Fruit fly (Drosophila melanogaster): ENCODE results near the gene ctp.

Gene ctp

dm6 chrX:4657896-4658295 lies 29.7 kb upstream of the ctp start:
- TF ChIP-seq ems (GFP tag; optimal IDR thresholded peaks at IDR 0.05) (no peak), gem (tag; optimal IDR thresholded peaks at IDR 0.05) (no peak), Med (GFP tag) (no peak), Blimp-1 (GFP tag; optimal IDR thresholded peaks at IDR 0.05) (no peak)

- TF ChIP-seq Aef1 (GFP tag; IDR thresholded peaks at IDR 0.05) (no peak), CG17186 (GFP tag; optimal IDR thresholded peaks at IDR 0.05) (no peak), schlank (tag; optimal IDR thresholded peaks at IDR 0.05) (no peak), psq (GFP tag; optimal IDR thresholded peaks at IDR 0.05) (no peak), caup (GFP tag; optimal IDR thresholded peaks at IDR 0.05; ENCODE audit: severe bottlenecking) (no peak), CG6654 (GFP tag; optimal IDR thresholded peaks at IDR 0.05) (no peak), ind (GFP tag; optimal IDR thresholded peaks at IDR 0.05) (no peak), CG7987 (GFP tag; optimal IDR thresholded peaks at IDR 0.05) (no peak), CG12744 (GFP tag; optimal IDR thresholded peaks at IDR 0.05) (no peak), Sox102F (GFP tag; optimal IDR thresholded peaks at IDR 0.05) (no peak), CG7963 (GFP tag; IDR thresholded peaks at IDR 0.05; ENCODE audit: partially characterized antibody) (no peak), CG2199 (GFP tag; IDR thresholded peaks at IDR 0.05) (no peak), slou (GFP tag; optimal IDR thresholded peaks at IDR 0.05) (no peak), CG1529 (GFP tag; optimal IDR thresholded peaks at IDR 0.05) (no peak)
Observed at dm6 chrX:4660642-4661252, 26.9 kb upstream of the ctp start.

dm6 chrX:4664107-4664506 lies 23.5 kb upstream of the ctp start:
- TF ChIP-seq sqz (GFP tag; optimal IDR thresholded peaks at IDR 0.05): peak; percentile 47
- TF ChIP-seq nom (GFP tag; optimal IDR thresholded peaks at IDR 0.05): peak; percentile 69
- TF ChIP-seq fd96Cb (tag; optimal IDR thresholded peaks at IDR 0.05): no peak

DNA sequence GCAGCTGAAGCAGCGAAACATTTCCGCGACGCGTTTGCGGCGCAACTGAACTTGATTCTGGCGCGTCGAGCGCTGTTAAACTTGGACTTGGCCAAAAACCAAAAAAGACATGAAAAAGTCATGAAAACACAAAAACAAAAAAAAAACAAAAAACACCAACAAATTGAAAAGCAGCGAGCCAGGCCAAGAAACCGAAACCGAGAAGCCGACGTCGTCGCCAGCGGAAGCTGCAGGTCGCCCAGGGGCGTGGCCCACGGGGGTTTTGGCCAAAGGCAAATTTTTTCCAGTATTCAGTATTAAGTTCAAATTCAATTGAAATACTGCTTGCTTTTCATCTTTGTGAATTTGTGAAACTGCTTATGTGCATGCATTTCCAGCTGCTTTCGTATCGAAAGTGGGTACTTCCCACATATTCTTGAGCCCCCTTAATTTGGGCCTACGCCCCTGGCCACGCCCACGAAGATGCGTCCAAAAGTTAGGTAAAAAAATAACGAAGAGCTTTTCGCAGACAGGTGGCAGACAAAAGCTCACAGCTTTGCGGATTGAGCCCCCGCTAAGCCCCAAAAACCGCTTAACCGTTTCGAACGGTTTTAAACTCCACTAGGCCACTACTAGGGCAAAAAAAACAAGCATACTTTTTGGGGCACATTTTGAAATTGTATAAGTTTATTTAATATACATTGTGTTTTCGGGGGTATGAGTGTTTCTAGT lies 20.8 kb upstream of the ctp start, which contains the start of gene CG3009:
Gene CG3009 (minus strand): TSS at position 51 of the 711 bp plus-strand sequence.
- peak; percentile 95 for TF ChIP-seq CG2889 (GFP tag; IDR thresholded peaks at IDR 0.05)
- peak; percentile 98 for TF ChIP-seq Xbp1 (GFP tag; optimal IDR thresholded peaks at IDR 0.05)
- peak; percentile 97 for TF ChIP-seq tgo (GFP tag; IDR thresholded peaks at IDR 0.05)
- peak; percentile 92 for TF ChIP-seq CG6254 (GFP tag; optimal IDR thresholded peaks at IDR 0.05)
- TF ChIP-seq CG12942 (GFP tag; optimal IDR thresholded peaks at IDR 0.05): peak; percentile 96
- peak; percentile 88 for TF ChIP-seq corto (GFP tag; optimal IDR thresholded peaks at IDR 0.05)
- peak; percentile 95 for TF ChIP-seq CG4730 (GFP tag; IDR thresholded peaks at IDR 0.05)
- TF ChIP-seq nerfin-1 (tag; optimal IDR thresholded peaks at IDR 0.05): peak; percentile 94
- peak; percentile 98 for TF ChIP-seq Dip3 (GFP tag; optimal IDR thresholded peaks at IDR 0.05)
- peak; percentile 96 for TF ChIP-seq cas (GFP tag; IDR thresholded peaks at IDR 0.05)
- peak; percentile 97 for TF ChIP-seq E2f1 (GFP tag; IDR thresholded peaks at IDR 0.05)
- peak; percentile 95 for TF ChIP-seq CG17612 (GFP tag; IDR thresholded peaks at IDR 0.05)
- TF ChIP-seq dmrt11E (tag; optimal IDR thresholded peaks at IDR 0.05): peak; percentile 64
- peak; percentile 98 for TF ChIP-seq Meics (GFP tag; optimal IDR thresholded peaks at IDR 0.05)
- TF ChIP-seq CG11696 (GFP tag; IDR thresholded peaks at IDR 0.05): peak; percentile 90
- TF ChIP-seq CG4820 (GFP tag; optimal IDR thresholded peaks at IDR 0.05): peak; percentile 94
- peak; percentile 90 for TF ChIP-seq lbe (GFP tag; optimal IDR thresholded peaks at IDR 0.05)
- peak; percentile 80 for TF ChIP-seq CG10565 (GFP tag; optimal IDR thresholded peaks at IDR 0.05)
- peak; percentile 94 for TF ChIP-seq CG4404 (GFP tag; IDR thresholded peaks at IDR 0.05)
- peak; percentile 84 for TF ChIP-seq Nf-YB (GFP tag; optimal IDR thresholded peaks at IDR 0.05)
- TF ChIP-seq CG4854 (GFP tag; optimal IDR thresholded peaks at IDR 0.05): peak; percentile 95
- TF ChIP-seq CG11560 (tag; IDR thresholded peaks at IDR 0.05): peak; percentile 90
- peak; percentile 98 for TF ChIP-seq gro (GFP tag; optimal IDR thresholded peaks at IDR 0.05)
- peak; percentile 88 for TF ChIP-seq Lhr (GFP tag; optimal IDR thresholded peaks at IDR 0.05)
